Worm (Caenorhabditis elegans) whole organism, young adult: ENCODE data around the gene F53H4.6.

Source experiments
- B0035.1 ChIP-seq: sonication (generic microtip); optimal IDR thresholded peaks from 2 replicates; lab custom pipeline; 2016; ENCODE audit warnings: missing genetic modification characterization, mild to moderate bottlenecking, missing compliant biosample characterization, missing genotype, missing genetic modification reagents
- B0261.1 ChIP-seq: sonication (generic microtip); optimal IDR thresholded peaks from 2 replicates; lab custom pipeline; 2016; ENCODE audit warnings: mild to moderate bottlenecking, missing genetic modification characterization, moderate library complexity, missing compliant biosample characterization
- B0336.3 ChIP-seq: fragments of 200-800 bp; sonication (Bioruptor generic); IDR thresholded peaks from 2 replicates; pipeline ENCODE4 v1.3.6; 2022; ENCODE audit warnings: missing genetic modification characterization, missing compliant biosample characterization
- C06A6.2 ChIP-seq: fragments of 200-800 bp; sonication (Bioruptor generic); conservative IDR thresholded peaks from 2 replicates; pipeline ENCODE4 v1.3.6; 2022; ENCODE audit warnings: missing genetic modification characterization, missing compliant biosample characterization
- F22D6.2 ChIP-seq: sonication (generic microtip); optimal IDR thresholded peaks from 2 replicates; lab custom pipeline; 2016; ENCODE audit warnings: mild to moderate bottlenecking, missing genetic modification characterization, missing compliant biosample characterization
- F23B12.7 ChIP-seq: sonication (generic microtip); optimal IDR thresholded peaks from 2 replicates; lab custom pipeline; 2017; ENCODE audit warnings: missing genetic modification characterization, mild to moderate bottlenecking, missing compliant biosample characterization, antibody characterized with exemption, moderate library complexity; ENCODE audit not compliant: insufficient read depth
- F57A8.1 ChIP-seq: fragments of 200-800 bp; sonication (Bioruptor generic); optimal IDR thresholded peaks from 2 replicates; lab custom pipeline; 2018; ENCODE audit warnings: mild to moderate bottlenecking, missing genetic modification characterization, moderate library complexity, missing compliant biosample characterization
- Y53G8AR.9 ChIP-seq: fragments of 200-800 bp; sonication (Bioruptor generic); conservative IDR thresholded peaks from 2 replicates; pipeline ENCODE4 v1.3.6; 2022; ENCODE audit warnings: missing genetic modification reagents, missing genetic modification characterization, missing compliant biosample characterization
- Y95B8A.8 ChIP-seq: fragments of 200-800 bp; sonication (Bioruptor generic); IDR thresholded peaks from 2 replicates; pipeline ENCODE4 v1.3.6; 2022; ENCODE audit warnings: missing genetic modification reagents, missing genetic modification characterization, missing compliant biosample characterization
- ZK185.1 ChIP-seq: sonication (generic microtip); optimal IDR thresholded peaks from 2 replicates; lab custom pipeline; 2016; ENCODE audit warnings: mild to moderate bottlenecking, missing genetic modification characterization, missing compliant biosample characterization; ENCODE audit not compliant: poor library complexity, severe bottlenecking
- ama-1 ChIP-seq, 3 experiments: fragments of 150-350 bp in 1 of 3; sonication (generic microtip) in 2 of 3; optimal IDR thresholded peaks; 2 replicates each; lab custom pipeline; 2014 to 2018; ENCODE audit warnings: missing biosample characterization in 2 of 3, missing genetic modification characterization in 2 of 3, missing genetic modification reagents in 2 of 3
- aptf-2 ChIP-seq: fragments of 200-800 bp; sonication (Bioruptor generic); conservative IDR thresholded peaks from 2 replicates; pipeline ENCODE4 v1.3.6; 2022; ENCODE audit warnings: missing genetic modification reagents, missing genetic modification characterization, missing compliant biosample characterization
- atf-7 ChIP-seq: sonication (generic microtip); optimal IDR thresholded peaks from 2 replicates; lab custom pipeline; 2017; ENCODE audit warnings: mild to moderate bottlenecking, missing genetic modification characterization, missing compliant biosample characterization
- athp-1 ChIP-seq: sonication (generic microtip); optimal IDR thresholded peaks from 2 replicates; lab custom pipeline; 2017; ENCODE audit warnings: mild to moderate bottlenecking, missing genetic modification characterization, missing compliant biosample characterization
- attf-6 ChIP-seq: fragments of 200-800 bp; sonication (Bioruptor generic); IDR thresholded peaks from 2 replicates; pipeline ENCODE4 v1.3.6; 2022; ENCODE audit warnings: missing genetic modification reagents, missing genetic modification characterization, missing compliant biosample characterization
- cebp-2 ChIP-seq: fragments of 200-800 bp; sonication (Bioruptor generic); IDR thresholded peaks from 2 replicates; pipeline ENCODE4 v1.3.6; 2022; ENCODE audit warnings: missing genetic modification characterization, missing compliant biosample characterization
- ceh-91 ChIP-seq: fragments of 200-800 bp; sonication (Bioruptor generic); IDR thresholded peaks from 2 replicates; pipeline ENCODE4 v1.3.6; 2022; ENCODE audit warnings: missing genetic modification reagents, missing genetic modification characterization, missing compliant biosample characterization
- chd-7 ChIP-seq: sonication (generic microtip); optimal IDR thresholded peaks from 2 replicates; lab custom pipeline; 2016; ENCODE audit warnings: mild to moderate bottlenecking, missing genetic modification characterization, moderate library complexity, missing compliant biosample characterization
- die-1 ChIP-seq: sonication (generic microtip); optimal IDR thresholded peaks from 2 replicates; lab custom pipeline; 2016; ENCODE audit warnings: missing genotype, mild to moderate bottlenecking, missing genetic modification characterization, missing compliant biosample characterization
- dpff-1 ChIP-seq: sonication (generic microtip); optimal IDR thresholded peaks from 2 replicates; lab custom pipeline; 2017; ENCODE audit warnings: mild to moderate bottlenecking, missing genetic modification characterization, missing compliant biosample characterization
- dpl-1 ChIP-seq: fragments of 150-350 bp; optimal IDR thresholded peaks from 2 replicates; lab custom pipeline; 2014; ENCODE audit warnings: missing biosample characterization, missing genetic modification reagents, missing genetic modification characterization
- fkh-3 ChIP-seq: sonication (generic microtip); optimal IDR thresholded peaks from 2 replicates; lab custom pipeline; 2016; ENCODE audit warnings: mild to moderate bottlenecking, missing genetic modification characterization, missing compliant biosample characterization
- hlh-12 ChIP-seq: sonication (generic microtip); optimal IDR thresholded peaks from 2 replicates; lab custom pipeline; 2016; ENCODE audit warnings: missing genetic modification characterization, missing compliant biosample characterization
- hmg-1.2 ChIP-seq: fragments of 200-800 bp; sonication (Bioruptor generic); IDR thresholded peaks from 2 replicates; pipeline ENCODE4 v1.3.6; 2022; ENCODE audit warnings: missing genetic modification reagents, missing genetic modification characterization, missing compliant biosample characterization
- hsf-1 ChIP-seq: fragments of 200-800 bp; sonication (Bioruptor generic); IDR thresholded peaks from 2 replicates; pipeline ENCODE4 v1.3.6; 2022; ENCODE audit warnings: missing genetic modification reagents, missing genetic modification characterization, missing compliant biosample characterization
- lag-1 ChIP-seq: fragments of 200-800 bp; sonication (Bioruptor generic); IDR thresholded peaks from 2 replicates; pipeline ENCODE4 v1.3.6; 2022; ENCODE audit warnings: missing genetic modification reagents, missing genetic modification characterization, missing compliant biosample characterization
- lin-54 ChIP-seq: fragments of 200-800 bp; sonication (Bioruptor generic); optimal IDR thresholded peaks from 2 replicates; lab custom pipeline; 2018; ENCODE audit warnings: mild to moderate bottlenecking, missing genetic modification characterization, missing compliant biosample characterization
- madf-10 ChIP-seq: sonication (generic microtip); optimal IDR thresholded peaks from 2 replicates; lab custom pipeline; 2016; ENCODE audit warnings: mild to moderate bottlenecking, missing genetic modification characterization, missing compliant biosample characterization
- madf-8 ChIP-seq: fragments of 200-800 bp; sonication (Bioruptor generic); conservative IDR thresholded peaks from 2 replicates; pipeline ENCODE4 v1.3.6; 2022; ENCODE audit warnings: missing genetic modification reagents, missing genetic modification characterization, missing compliant biosample characterization
- mel-28 ChIP-seq: sonication (generic microtip); optimal IDR thresholded peaks from 2 replicates; lab custom pipeline; 2016; ENCODE audit warnings: borderline replicate concordance, mild to moderate bottlenecking, missing genetic modification characterization, missing compliant biosample characterization
- mes-4 ChIP-seq: sonication (generic microtip); optimal IDR thresholded peaks from 2 replicates; lab custom pipeline; 2016; ENCODE audit warnings: missing genotype, missing genetic modification characterization, missing compliant biosample characterization
- nfyb-1 ChIP-seq: fragments of 200-800 bp; sonication (Bioruptor generic); IDR thresholded peaks from 2 replicates; pipeline ENCODE4 v1.3.6; 2022; ENCODE audit warnings: missing genetic modification reagents, missing genetic modification characterization, missing compliant biosample characterization
- nhr-179 ChIP-seq: sonication (generic microtip); optimal IDR thresholded peaks from 2 replicates; lab custom pipeline; 2016; ENCODE audit warnings: mild to moderate bottlenecking, missing genetic modification characterization, missing compliant biosample characterization
- nhr-80 ChIP-seq: sonication (generic microtip); optimal IDR thresholded peaks from 2 replicates; lab custom pipeline; 2016; ENCODE audit warnings: missing genetic modification characterization, missing compliant biosample characterization
- pha-4 ChIP-seq: fragments of 150-350 bp; sonication (generic microtip); optimal IDR thresholded peaks from 2 replicates; lab custom pipeline; 2014; ENCODE audit warnings: missing biosample characterization, missing genetic modification reagents, missing genetic modification characterization
- rec-8 ChIP-seq, 2 experiments: sonication (generic microtip); optimal IDR thresholded peaks; 2 replicates each; lab custom pipeline; 2016; ENCODE audit warnings: mild to moderate bottlenecking in 2 of 2, missing genetic modification characterization in 2 of 2, missing genetic modification reagents in 2 of 2, missing genotype in 2 of 2, missing biosample characterization in 1 of 2, missing compliant biosample characterization in 1 of 2, moderate library complexity in 1 of 2
- snpc-1.1 ChIP-seq: sonication (generic microtip); optimal IDR thresholded peaks from 2 replicates; lab custom pipeline; 2017; ENCODE audit warnings: missing genetic modification characterization, mild to moderate bottlenecking, missing compliant biosample characterization, antibody characterized with exemption, moderate library complexity, missing genotype, missing genetic modification reagents; ENCODE audit not compliant: insufficient read depth
- snpc-3.4 ChIP-seq: sonication (generic microtip); optimal IDR thresholded peaks from 2 replicates; lab custom pipeline; 2017; ENCODE audit warnings: missing genetic modification characterization, mild to moderate bottlenecking, missing compliant biosample characterization, antibody characterized with exemption, moderate library complexity, missing genotype, missing genetic modification reagents
- tbp1 ChIP-seq: fragments of 200-800 bp; sonication (Bioruptor generic); optimal IDR thresholded peaks from 2 replicates; lab custom pipeline; 2018; ENCODE audit warnings: mild to moderate bottlenecking, missing genetic modification characterization, missing compliant biosample characterization
- tbx-9 ChIP-seq: sonication (generic microtip); optimal IDR thresholded peaks from 2 replicates; lab custom pipeline; 2016; ENCODE audit warnings: borderline replicate concordance, missing genetic modification characterization, inconsistent platforms, missing compliant biosample characterization
- tlf-1 ChIP-seq: fragments of 200-800 bp; sonication (Bioruptor generic); optimal IDR thresholded peaks from 2 replicates; lab custom pipeline; 2018; ENCODE audit warnings: mild to moderate bottlenecking, missing genetic modification characterization, missing compliant biosample characterization
- zfh-2 ChIP-seq: fragments of 200-800 bp; sonication (Bioruptor generic); conservative IDR thresholded peaks from 2 replicates; pipeline ENCODE4 v1.3.6; 2022; ENCODE audit warnings: missing genetic modification reagents, missing genetic modification characterization, missing compliant biosample characterization
- zim-3 ChIP-seq: sonication (generic microtip); optimal IDR thresholded peaks from 2 replicates; lab custom pipeline; 2017; ENCODE audit warnings: mild to moderate bottlenecking, missing genetic modification characterization, moderate library complexity, missing compliant biosample characterization
- ztf-18 ChIP-seq: sonication (generic microtip); optimal IDR thresholded peaks from 2 replicates; lab custom pipeline; 2016; ENCODE audit warnings: missing genotype, mild to moderate bottlenecking, missing genetic modification characterization, missing compliant biosample characterization
- ztf-6 ChIP-seq: fragments of 200-800 bp; sonication (Bioruptor generic); IDR thresholded peaks from 2 replicates; pipeline ENCODE4 v1.3.6; 2022; ENCODE audit warnings: missing genetic modification reagents, missing genetic modification characterization, missing compliant biosample characterization

The F53H4.6 gene

DNA sequence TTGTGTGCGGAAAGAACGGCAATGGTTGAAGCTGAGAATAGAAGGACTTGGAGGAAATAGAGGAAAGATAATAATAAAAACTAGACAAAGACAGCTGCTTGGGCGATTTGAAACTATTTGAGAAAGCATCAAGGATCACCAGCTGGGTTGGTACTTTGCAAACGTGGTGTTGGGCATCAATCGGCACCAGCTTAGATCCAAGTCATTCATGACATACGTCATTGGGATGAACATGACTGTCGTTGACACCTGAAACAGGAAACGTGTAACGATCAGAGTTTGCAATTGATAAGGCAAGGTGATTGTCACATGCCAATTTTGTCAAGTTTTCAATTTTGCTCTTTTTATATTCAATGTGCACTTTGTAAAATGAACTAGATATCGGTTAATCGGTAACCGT is 17.9 kb downstream of the F53H4.6 start (continued):
- no peak for TF ChIP-seq snpc-3.4 (tag; lab: Kevin White, UChicago)
- TF ChIP-seq pha-4 (tag; lab: Kevin White, UChicago), result peak; percentile 60
- TF ChIP-seq B0261.1 (tag; lab: Kevin White, UChicago), result no peak
- no peak for TF ChIP-seq ztf-6 (GFP tag; lab: Robert Waterston, UW)
- peak; percentile 22 for TF ChIP-seq F22D6.2 (tag; lab: Kevin White, UChicago)
- 0 out of 2 replicates have a peak, but pooled peaks have one; percentile 40 for TF ChIP-seq C06A6.2 (GFP tag; lab: Robert Waterston, UW)
- TF ChIP-seq tlf-1 (GFP tag; lab: Kevin White, UChicago), result peak; percentile 60
- peak; percentile 66 for TF ChIP-seq madf-10
- peak; percentile 67 for TF ChIP-seq B0336.3 (GFP tag; lab: Robert Waterston, UW)

ce11 chrX:15841086-15841622 is 19.3 kb downstream of the F53H4.6 start, which contains the start of gene serp-1.1:
Gene serp-1.1 (plus strand): TSS chrX:15841572.
- peak; percentile 99 for TF ChIP-seq nfyb-1
- TF ChIP-seq hlh-12, result no peak
- TF ChIP-seq B0035.1 (tag; lab: Kevin White, UChicago), result peak; percentile 89
- peak; percentile 36 for TF ChIP-seq dpl-1 (GFP tag; lab: Kevin White, UChicago)
- TF ChIP-seq ZK185.1 (tag; lab: Kevin White, UChicago), result peak; percentile 92
- no peak for TF ChIP-seq ama-1 (optimal IDR thresholded peaks at IDR 0.05; lab: Kevin White, UChicago)
- no peak for TF ChIP-seq ama-1 (GFP tag; optimal IDR thresholded peaks at IDR 0.05; lab: Kevin White, UChicago)
- peak; percentile 97 for TF ChIP-seq B0336.3 (GFP tag; lab: Robert Waterston, UW)
- TF ChIP-seq cebp-2 (GFP tag; lab: Robert Waterston, UW), result peak; percentile 89; the same call in 1 of the 2 replicates
- no peak for TF ChIP-seq nhr-179 (tag; lab: Kevin White, UChicago)
- peak; percentile 64; the same call in 1 of the 2 replicates for TF ChIP-seq aptf-2 (GFP tag; lab: Robert Waterston, UW)
- TF ChIP-seq Y53G8AR.9 (GFP tag; lab: Robert Waterston, UW), result peak; percentile 97
- TF ChIP-seq madf-8 (GFP tag; lab: Robert Waterston, UW), result no peak
- TF ChIP-seq atf-7 (tag; lab: Kevin White, UChicago), result peak; percentile 100
- peak; percentile 85 for TF ChIP-seq ztf-18 (tag; lab: Kevin White, UChicago)
- peak; percentile 85 for TF ChIP-seq athp-1 (tag; lab: Kevin White, UChicago)
- no peak for TF ChIP-seq fkh-3 (tag; lab: Kevin White, UChicago)
- peak; percentile 99 for TF ChIP-seq chd-7 (tag; lab: Kevin White, UChicago)
- no peak for TF ChIP-seq rec-8 (tag; optimal IDR thresholded peaks at IDR 0.05; lab: Kevin White, UChicago)
- TF ChIP-seq lag-1 (GFP tag; lab: Robert Waterston, UW), result peak; percentile 82; the same call in 1 of the 2 replicates
- no peak for TF ChIP-seq mel-28 (tag; lab: Kevin White, UChicago)
- TF ChIP-seq dpff-1, result peak; percentile 17
- peak; percentile 64 for TF ChIP-seq hsf-1 (GFP tag; lab: Robert Waterston, UW)
- peak; percentile 50 for TF ChIP-seq F57A8.1 (GFP tag; lab: Kevin White, UChicago)
- peak; percentile 75 for TF ChIP-seq die-1 (tag; lab: Kevin White, UChicago)
- no peak for TF ChIP-seq tbx-9
- TF ChIP-seq hmg-1.2 (GFP tag; lab: Robert Waterston, UW), result peak; percentile 87
- TF ChIP-seq zfh-2, result peak; percentile 100
- peak; percentile 87 for TF ChIP-seq Y95B8A.8
- peak; percentile 88 for TF ChIP-seq lin-54 (GFP tag; lab: Kevin White, UChicago)
- TF ChIP-seq zim-3 (tag; lab: Kevin White, UChicago), result peak; percentile 68
- peak; percentile 100 for TF ChIP-seq nhr-80 (tag; lab: Kevin White, UChicago)
- peak; percentile 36 for TF ChIP-seq snpc-1.1 (tag; lab: Kevin White, UChicago)
- peak; percentile 77 for TF ChIP-seq tbp1 (GFP tag; lab: Kevin White, UChicago)
- TF ChIP-seq ztf-6 (GFP tag; lab: Robert Waterston, UW), result peak; percentile 75
- TF ChIP-seq F23B12.7 (tag; lab: Kevin White, UChicago), result peak; percentile 71
- TF ChIP-seq mes-4, result no peak
- 0 out of 2 replicates have a peak, but pooled peaks have one; percentile 35 for TF ChIP-seq ceh-91 (GFP tag; lab: Robert Waterston, UW)
- no peak for TF ChIP-seq attf-6 (GFP tag; lab: Robert Waterston, UW)
